Fruit fly (Drosophila melanogaster): Measurements from ENCODE around the gene CG15260.

DNA sequence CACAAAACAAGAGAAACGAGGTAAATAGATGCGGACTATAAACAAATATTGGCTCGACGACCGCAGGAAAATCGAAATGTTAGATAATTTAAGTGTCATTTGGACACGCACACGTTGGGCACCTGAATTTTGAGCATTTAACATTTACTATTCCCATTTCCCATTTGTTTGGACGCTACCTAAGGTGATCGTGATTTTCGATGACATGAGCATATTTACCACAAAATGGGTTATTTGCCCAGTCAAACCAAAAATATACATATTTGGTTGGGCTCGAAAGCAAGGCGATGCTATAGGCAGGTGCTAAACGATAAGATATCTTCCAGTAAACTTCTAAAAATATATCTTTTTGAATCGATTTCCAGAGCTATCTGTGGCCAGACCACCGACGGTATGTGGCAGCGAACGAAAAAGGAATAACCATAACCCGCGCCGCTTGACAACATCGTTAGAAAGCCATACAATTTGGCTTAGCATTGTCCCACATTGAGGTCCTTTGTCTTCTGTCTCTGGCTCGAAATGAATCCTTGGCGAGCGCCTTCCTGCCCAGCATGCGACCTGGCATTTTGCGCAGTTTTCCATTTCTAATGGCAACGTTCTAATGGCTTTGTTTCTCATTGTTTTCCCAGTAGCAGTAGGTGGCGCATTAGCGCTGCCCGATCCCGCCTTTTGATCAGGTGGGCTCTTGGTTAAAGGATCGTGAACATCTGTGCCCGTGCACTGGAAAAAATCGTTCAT, 32.2 kb upstream of the CG15260 start:
- TF ChIP-seq CTCF (optimal IDR thresholded peaks at IDR 0.05) (no peak), CG8478 (optimal IDR thresholded peaks at IDR 0.05) (no peak)

All from S2 (cell line).